Fruit fly (Drosophila melanogaster): ENCODE data around the gene dls.

dm6 chr3L:16181330-16181830, 19.7 kb upstream of the dls start:
- TF ChIP-seq Dfd (GFP tag; optimal IDR thresholded peaks at IDR 0.05), result no peak
- no peak for TF ChIP-seq pan (optimal IDR thresholded peaks at IDR 0.05)
- TF ChIP-seq dsf (GFP tag; optimal IDR thresholded peaks at IDR 0.05; ENCODE audit: borderline replicate concordance), result no peak
- TF ChIP-seq h (GFP tag; optimal IDR thresholded peaks at IDR 0.05), result peak; percentile 79
- TF ChIP-seq GATAd (GFP tag; optimal IDR thresholded peaks at IDR 0.05), result no peak
- no peak for TF ChIP-seq lola (GFP tag; optimal IDR thresholded peaks at IDR 0.05)
- no peak for TF ChIP-seq Abd-B (GFP tag; optimal IDR thresholded peaks at IDR 0.05)
- no peak for TF ChIP-seq Rel (GFP tag; optimal IDR thresholded peaks at IDR 0.05)
- no peak for TF ChIP-seq Rel (tag; optimal IDR thresholded peaks at IDR 0.05)
- peak in 1 of 2 experiments; percentile 63 for TF ChIP-seq foxo (GFP tag; optimal IDR thresholded peaks at IDR 0.05)
- TF ChIP-seq ey (GFP tag; optimal IDR thresholded peaks at IDR 0.05), result no peak
- TF ChIP-seq HLH106 (tag; optimal IDR thresholded peaks at IDR 0.05), result peak; percentile 39
- TF ChIP-seq usp (GFP tag; optimal IDR thresholded peaks at IDR 0.05), result no peak
- no peak for TF ChIP-seq Hnf4 (GFP tag; optimal IDR thresholded peaks at IDR 0.05)

All from whole organism, wandering third instar larva.